Worm (Caenorhabditis elegans): Measurements from ENCODE around the gene F55B11.4.

Gene F55B11.4

DNA sequence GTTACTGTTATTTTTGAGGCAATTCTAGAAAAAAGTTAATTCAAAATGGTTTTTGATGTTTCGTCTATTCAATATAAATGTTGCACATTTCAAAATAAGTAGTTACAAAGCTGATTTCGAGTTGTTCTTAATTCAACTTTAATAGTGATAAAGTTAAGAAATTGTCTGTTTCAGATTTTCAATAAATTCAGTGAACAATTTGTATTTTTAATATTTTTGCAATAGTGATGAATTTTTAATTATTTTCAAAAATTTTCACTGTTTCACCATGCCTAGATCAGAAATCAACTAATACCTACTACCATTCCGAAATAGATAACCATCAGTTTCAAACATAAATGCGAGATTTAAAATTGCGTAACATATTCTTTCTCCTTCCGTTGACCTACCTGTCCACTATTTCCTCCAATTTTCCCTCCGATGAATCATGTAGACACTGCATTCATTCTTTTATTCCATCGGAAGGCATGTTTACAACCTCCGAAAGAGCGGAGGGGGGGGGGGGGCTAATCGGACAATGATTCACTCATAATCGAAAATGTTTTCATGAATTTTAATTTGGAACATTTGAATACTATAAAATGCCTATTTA, 40.6 kb downstream of the F55B11.4 start:
- TF ChIP-seq elt-3 (tag; optimal IDR thresholded peaks at IDR 0.05) = no peak
- TF ChIP-seq nhr-129 (tag; optimal IDR thresholded peaks at IDR 0.05) = peak; percentile 14
- no peak for TF ChIP-seq elt-1 (tag; optimal IDR thresholded peaks at IDR 0.05)
- peak; percentile 10 for TF ChIP-seq sem-4 (tag; optimal IDR thresholded peaks at IDR 0.05)
- peak; percentile 15 for TF ChIP-seq nhr-25 (tag; optimal IDR thresholded peaks at IDR 0.05)
- TF ChIP-seq gmeb-1 (tag; optimal IDR thresholded peaks at IDR 0.05) = no peak
- no peak for TF ChIP-seq F13H6.1 (tag; optimal IDR thresholded peaks at IDR 0.05)
- no peak for TF ChIP-seq nhr-6 (tag; optimal IDR thresholded peaks at IDR 0.05)
- no peak for TF ChIP-seq unc-39 (tag; optimal IDR thresholded peaks at IDR 0.05)
- TF ChIP-seq crh-2 (tag; optimal IDR thresholded peaks at IDR 0.05) = no peak
- no peak for TF ChIP-seq Y55F3AM.14 (GFP tag; optimal IDR thresholded peaks at IDR 0.05)
- TF ChIP-seq unc-62 (GFP tag; optimal IDR thresholded peaks at IDR 0.05) = no peak
- no peak for TF ChIP-seq snpc-4 (tag; optimal IDR thresholded peaks at IDR 0.05)

DNA sequence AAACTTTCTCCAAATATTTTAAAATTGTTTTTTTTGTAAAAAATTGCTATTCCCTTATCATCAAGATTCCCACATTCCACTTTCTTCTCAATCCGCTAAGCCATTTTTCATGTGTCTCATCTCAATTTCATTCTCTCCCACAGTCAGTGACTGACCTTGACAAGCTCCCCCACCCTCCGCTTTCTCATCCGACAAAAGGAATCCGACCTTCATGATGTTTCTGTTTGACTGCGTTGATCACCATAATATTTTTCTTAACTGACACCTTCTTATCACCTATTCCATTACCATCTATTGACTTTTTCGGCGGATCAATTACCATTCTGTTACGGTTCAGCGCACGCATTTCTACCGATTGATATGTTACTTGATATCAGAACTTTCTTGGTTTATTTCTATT, 41.6 kb downstream of the F55B11.4 start:
- TF ChIP-seq blmp-1 (tag; optimal IDR thresholded peaks at IDR 0.05; ENCODE audit: insufficient read depth) (peak; percentile 47), nhr-25 (tag; optimal IDR thresholded peaks at IDR 0.05) (peak; percentile 35), ceh-16 (tag; optimal IDR thresholded peaks at IDR 0.05) (peak; percentile 10), nhr-129 (tag; optimal IDR thresholded peaks at IDR 0.05) (peak; percentile 65), nhr-10 (tag; optimal IDR thresholded peaks at IDR 0.05) (no peak), dmd-4 (tag; optimal IDR thresholded peaks at IDR 0.05) (no peak), fos-1 (tag; optimal IDR thresholded peaks at IDR 0.05) (peak; percentile 10)

DNA sequence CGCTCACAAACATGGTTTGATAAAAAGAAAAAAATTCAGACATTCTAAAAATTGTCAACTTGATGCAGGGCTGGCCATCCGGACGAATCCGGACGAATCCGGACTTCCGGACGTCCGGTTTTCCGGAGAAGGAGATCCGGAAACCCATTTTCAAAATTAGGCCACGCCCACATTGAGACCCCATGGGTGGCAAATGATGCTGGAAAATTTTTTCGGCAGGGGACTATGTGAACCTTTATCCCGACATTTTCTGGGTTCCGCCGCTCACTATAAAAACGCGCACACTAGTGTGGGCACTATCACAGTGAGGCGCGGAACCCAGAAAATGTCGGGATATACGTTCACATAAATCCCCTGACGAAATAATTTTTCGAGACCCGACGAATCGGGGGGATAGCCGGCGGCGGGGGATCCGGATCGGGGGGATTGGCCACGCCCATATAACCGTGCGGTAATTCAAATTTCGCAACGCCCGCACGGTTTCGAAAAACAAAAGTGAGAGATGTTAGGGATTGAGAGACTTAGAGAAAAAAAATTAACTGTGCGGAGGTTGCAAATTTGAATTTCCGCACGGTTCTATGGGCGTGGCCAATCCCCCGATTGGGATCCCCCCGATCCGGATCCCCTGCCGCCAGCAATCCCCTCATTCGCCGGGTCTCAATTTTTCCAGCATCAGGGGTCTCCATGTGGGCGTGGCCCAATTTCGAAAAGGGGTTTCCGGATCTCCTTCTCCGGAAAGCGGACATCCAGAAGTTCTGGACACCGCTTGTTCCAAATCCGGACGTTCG, 42.8 kb downstream of the F55B11.4 start:
- TF ChIP-seq lin-13 (GFP tag; optimal IDR thresholded peaks at IDR 0.05) (no peak), aly-2 (tag; optimal IDR thresholded peaks at IDR 0.05) (no peak), snpc-4 (tag; optimal IDR thresholded peaks at IDR 0.05) (no peak), elt-3 (tag; optimal IDR thresholded peaks at IDR 0.05) (no peak)

DNA sequence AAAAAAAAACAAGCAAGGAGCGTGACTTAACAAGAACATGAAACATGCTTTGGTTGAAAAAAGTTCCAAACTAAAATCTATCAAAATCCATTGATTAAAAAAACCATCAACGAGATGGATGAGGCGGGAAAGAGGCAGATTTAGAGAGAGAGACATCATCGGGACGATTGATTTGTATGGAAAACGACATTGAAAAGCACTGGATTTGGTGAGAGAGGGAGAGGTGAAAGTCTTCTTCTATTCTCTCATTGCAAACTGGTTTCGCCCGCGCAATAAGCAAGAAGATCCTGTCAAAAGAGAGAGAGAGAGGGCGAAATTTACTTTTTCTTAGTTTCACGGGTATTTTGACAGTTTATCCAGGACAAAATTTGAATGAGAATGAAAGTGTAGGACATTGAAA, 45.6 kb downstream of the F55B11.4 start:
- TF ChIP-seq nhr-129 (tag; optimal IDR thresholded peaks at IDR 0.05) = peak; percentile 14
- TF ChIP-seq ztf-1 (GFP tag; conservative IDR thresholded peaks at IDR 0.05) = no peak
- no peak for TF ChIP-seq mdl-1 (tag; optimal IDR thresholded peaks at IDR 0.05)
- no peak for TF ChIP-seq nhr-21 (tag; optimal IDR thresholded peaks at IDR 0.05)
- TF ChIP-seq nhr-237 (tag; optimal IDR thresholded peaks at IDR 0.05) = no peak
- no peak for TF ChIP-seq lin-13 (GFP tag; optimal IDR thresholded peaks at IDR 0.05)

DNA sequence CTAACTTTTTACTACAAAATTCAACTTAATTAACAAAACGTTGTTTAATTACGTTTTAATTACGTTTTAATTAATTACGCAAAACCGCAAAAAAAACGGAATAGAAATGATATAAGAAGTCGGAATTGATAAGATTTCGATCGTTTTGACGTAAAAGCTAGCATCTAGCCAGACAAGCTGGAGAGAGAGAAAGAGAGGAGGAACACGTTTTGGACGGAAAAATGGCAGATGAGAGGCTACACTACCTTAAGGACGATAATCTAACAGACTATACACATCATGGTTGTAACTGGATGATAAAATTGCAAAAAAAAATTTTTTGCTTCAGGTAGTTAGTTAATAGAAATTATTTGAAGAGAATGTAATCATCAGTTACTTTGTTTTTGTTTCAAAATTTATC, 46.5 kb downstream of the F55B11.4 start:
- TF ChIP-seq skn-1 (tag; optimal IDR thresholded peaks at IDR 0.05) (no peak), ceh-82 (tag; optimal IDR thresholded peaks at IDR 0.05) (no peak)

DNA sequence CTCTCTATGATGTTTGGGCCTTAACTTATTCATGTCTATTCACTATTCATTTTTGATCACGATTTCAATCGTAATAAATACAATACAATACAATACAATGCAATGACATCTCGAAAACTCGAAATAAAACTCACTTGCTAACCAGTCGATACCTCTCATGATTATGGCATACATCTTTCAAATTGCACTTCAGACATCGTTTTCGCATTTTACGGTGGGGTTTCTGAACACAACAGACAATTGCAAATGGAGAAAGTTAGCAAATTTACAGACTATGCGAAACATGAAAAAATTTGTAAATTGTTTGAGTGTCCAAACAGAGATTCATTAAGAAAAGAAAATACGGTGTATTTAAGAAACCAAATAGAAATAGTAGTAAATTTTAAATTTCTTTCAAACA, 47.2 kb downstream of the F55B11.4 start, which contains the start of gene paqr-3:
Gene paqr-3 (minus strand): TSS at position 210 of the 400 bp plus-strand sequence.
- TF ChIP-seq dmd-4 (tag; optimal IDR thresholded peaks at IDR 0.05) (no peak), aly-2 (tag; optimal IDR thresholded peaks at IDR 0.05) (no peak), lin-13 (GFP tag; optimal IDR thresholded peaks at IDR 0.05) (no peak), R02D3.7 (tag; optimal IDR thresholded peaks at IDR 0.05) (no peak), mbf-1 (tag; optimal IDR thresholded peaks at IDR 0.05) (no peak), ceh-82 (tag; optimal IDR thresholded peaks at IDR 0.05) (no peak), nhr-6 (tag; optimal IDR thresholded peaks at IDR 0.05) (no peak), nhr-77 (tag; optimal IDR thresholded peaks at IDR 0.05) (no peak), lsy-2 (tag; optimal IDR thresholded peaks at IDR 0.05) (no peak), Y55F3AM.14 (GFP tag; optimal IDR thresholded peaks at IDR 0.05) (no peak), egl-27 (tag; optimal IDR thresholded peaks at IDR 0.05) (no peak)

All from whole organism, L2 larva.